Worm (Caenorhabditis elegans) whole organism, L1 larva: ENCODE results near the gene K08H2.2.

Experiments
- C04F5.9 ChIP-seq: sonication (generic microtip); optimal IDR thresholded peaks from 2 replicates; lab custom pipeline; 2016; ENCODE audit warnings: missing genetic modification characterization, missing compliant biosample characterization
- C34B4.2 ChIP-seq: sonication (generic microtip); optimal IDR thresholded peaks from 2 replicates; lab custom pipeline; 2017; ENCODE audit warnings: mild to moderate bottlenecking, missing genetic modification characterization, missing compliant biosample characterization
- F16B12.6 ChIP-seq: fragments of 150-350 bp; optimal IDR thresholded peaks from 2 replicates; lab custom pipeline; 2014; ENCODE audit warnings: missing biosample characterization, missing genetic modification characterization
- Y116A8C.19 ChIP-seq: sonication (generic microtip); optimal IDR thresholded peaks from 2 replicates; lab custom pipeline; 2016; ENCODE audit warnings: missing compliant biosample characterization, missing genetic modification characterization, borderline replicate concordance
- aha-1 ChIP-seq: fragments of 150-350 bp; optimal IDR thresholded peaks from 2 replicates; lab custom pipeline; 2014; ENCODE audit warnings: missing biosample characterization, missing genetic modification characterization
- ama-1 ChIP-seq: fragments of 150-350 bp; optimal IDR thresholded peaks from 2 replicates; lab custom pipeline; 2014
- ceh-63 ChIP-seq: fragments of 200-800 bp; sonication (Bioruptor generic); optimal IDR thresholded peaks from 2 replicates; lab custom pipeline; 2018; ENCODE audit warnings: mild to moderate bottlenecking, missing genetic modification characterization, missing compliant biosample characterization
- ceh-82 ChIP-seq, 3 experiments: fragments of 150-350 bp in 1 of 3; sonication (generic microtip) in 2 of 3; optimal IDR thresholded peaks; 2 replicates each; lab custom pipeline; 2014 to 2017; ENCODE audit warnings: missing biosample characterization in 3 of 3, missing genetic modification characterization in 3 of 3
- ceh-88 ChIP-seq: fragments of 200-800 bp; sonication (Bioruptor generic); IDR thresholded peaks from 2 replicates; pipeline ENCODE4 v1.3.6; 2022; ENCODE audit warnings: missing genetic modification characterization, missing compliant biosample characterization
- ces-1 ChIP-seq: fragments of 150-350 bp; optimal IDR thresholded peaks from 2 replicates; lab custom pipeline; 2014; ENCODE audit warnings: missing biosample characterization, missing genetic modification reagents, missing genetic modification characterization
- dsc-1 ChIP-seq: sonication (generic microtip); optimal IDR thresholded peaks from 2 replicates; lab custom pipeline; 2016; ENCODE audit warnings: mild to moderate bottlenecking, missing genetic modification characterization, missing compliant biosample characterization
- efl-3 ChIP-seq: fragments of 200-800 bp; sonication (Bioruptor generic); optimal IDR thresholded peaks from 2 replicates; lab custom pipeline; 2018; ENCODE audit warnings: mild to moderate bottlenecking, missing genetic modification characterization, missing compliant biosample characterization
- egl-27 ChIP-seq, 2 experiments: fragments of 150-350 bp in 1 of 2; sonication (generic microtip); optimal IDR thresholded peaks; 3 replicates each; lab custom pipeline; 2017 to 2018; ENCODE audit warnings: missing biosample characterization in 2 of 2, missing genetic modification characterization in 2 of 2, missing genetic modification reagents in 2 of 2
- elt-2 ChIP-seq: sonication (generic microtip); optimal IDR thresholded peaks from 2 replicates; lab custom pipeline; 2016; ENCODE audit warnings: missing genetic modification characterization, mild to moderate bottlenecking, inconsistent platforms, missing compliant biosample characterization, missing genetic modification reagents
- ets-5 ChIP-seq: fragments of 200-800 bp; sonication (Bioruptor generic); IDR thresholded peaks from 2 replicates; pipeline ENCODE4 v1.3.6; 2022; ENCODE audit warnings: missing genetic modification characterization, missing compliant biosample characterization
- fkh-10 ChIP-seq: sonication (generic microtip); optimal IDR thresholded peaks from 2 replicates; lab custom pipeline; 2017; ENCODE audit warnings: missing biosample characterization, missing genetic modification reagents, missing genetic modification characterization
- fkh-4 ChIP-seq: sonication (generic microtip); optimal IDR thresholded peaks from 2 replicates; lab custom pipeline; 2016; ENCODE audit warnings: missing compliant biosample characterization, missing genetic modification characterization, borderline replicate concordance
- fkh-8 ChIP-seq: sonication (generic microtip); optimal IDR thresholded peaks from 2 replicates; lab custom pipeline; 2016; ENCODE audit warnings: mild to moderate bottlenecking, missing genetic modification characterization, missing compliant biosample characterization
- grh-1 ChIP-seq: fragments of 200-800 bp; sonication (Bioruptor generic); IDR thresholded peaks from 2 replicates; pipeline ENCODE4 v1.3.6; 2022; ENCODE audit warnings: missing genetic modification reagents, missing genetic modification characterization, missing compliant biosample characterization
- hlh-17 ChIP-seq: fragments of 200-800 bp; sonication (Bioruptor generic); optimal IDR thresholded peaks from 2 replicates; lab custom pipeline; 2018; ENCODE audit warnings: missing genetic modification characterization, mild to moderate bottlenecking, missing compliant biosample characterization, moderate library complexity, borderline replicate concordance
- hlh-4 ChIP-seq: sonication (generic microtip); optimal IDR thresholded peaks from 2 replicates; lab custom pipeline; 2016; ENCODE audit warnings: mild to moderate bottlenecking, missing genetic modification characterization, missing compliant biosample characterization
- hpl-2 ChIP-seq: fragments of 150-350 bp; optimal IDR thresholded peaks from 2 replicates; lab custom pipeline; 2014; ENCODE audit warnings: missing biosample characterization, missing genetic modification reagents, missing genetic modification characterization
- irx-1 ChIP-seq: sonication (generic microtip); optimal IDR thresholded peaks from 2 replicates; lab custom pipeline; 2016; ENCODE audit warnings: missing genetic modification characterization, missing compliant biosample characterization
- lin-14 ChIP-seq: fragments of 200-800 bp; sonication (Bioruptor generic); optimal IDR thresholded peaks from 2 replicates; lab custom pipeline; 2018; ENCODE audit warnings: mild to moderate bottlenecking, missing genetic modification characterization, moderate library complexity, missing compliant biosample characterization
- lin-15B ChIP-seq: fragments of 150-350 bp; sonication (generic microtip); optimal IDR thresholded peaks from 3 replicates; lab custom pipeline; 2014; ENCODE audit warnings: missing biosample characterization, missing genetic modification characterization
- lin-35 ChIP-seq, 2 experiments: fragments of 150-350 bp; optimal IDR thresholded peaks; 2 replicates each; lab custom pipeline; 2014; ENCODE audit warnings: missing biosample characterization in 2 of 2, missing genetic modification characterization in 2 of 2, missing genetic modification reagents in 2 of 2
- lin-39 ChIP-seq: fragments of 150-350 bp; optimal IDR thresholded peaks from 2 replicates; lab custom pipeline; 2014; ENCODE audit warnings: missing biosample characterization, missing genetic modification reagents, missing genetic modification characterization
- mdl-1 ChIP-seq, 2 experiments: fragments of 150-350 bp; optimal IDR thresholded peaks; 2 replicates each; lab custom pipeline; 2014 to 2017; ENCODE audit warnings: missing biosample characterization in 2 of 2, missing genetic modification characterization in 2 of 2, inconsistent platforms in 1 of 2
- nhr-11 ChIP-seq: fragments of 150-350 bp; optimal IDR thresholded peaks from 2 replicates; lab custom pipeline; 2014; ENCODE audit warnings: missing biosample characterization, missing genetic modification characterization
- nhr-12 ChIP-seq: sonication (generic microtip); optimal IDR thresholded peaks from 2 replicates; lab custom pipeline; 2017; ENCODE audit warnings: missing biosample characterization, missing genetic modification characterization
- nhr-19 ChIP-seq: fragments of 200-800 bp; sonication (Bioruptor generic); conservative IDR thresholded peaks from 2 replicates; pipeline ENCODE4 v1.3.6; 2022; ENCODE audit warnings: missing genetic modification characterization, missing compliant biosample characterization
- nhr-237 ChIP-seq: fragments of 150-350 bp; optimal IDR thresholded peaks from 2 replicates; lab custom pipeline; 2014; ENCODE audit warnings: missing biosample characterization, missing genetic modification characterization
- nhr-28 ChIP-seq: fragments of 150-350 bp; optimal IDR thresholded peaks from 2 replicates; lab custom pipeline; 2014; ENCODE audit warnings: missing biosample characterization, missing genetic modification characterization
- nhr-47 ChIP-seq: sonication (generic microtip); optimal IDR thresholded peaks from 2 replicates; lab custom pipeline; 2016; ENCODE audit warnings: mild to moderate bottlenecking, missing genetic modification characterization, moderate library complexity, missing compliant biosample characterization
- nhr-85 ChIP-seq: sonication (generic microtip); peaks from one replicate; lab custom pipeline; 2016; ENCODE audit warnings: missing genetic modification characterization, inconsistent platforms, missing compliant biosample characterization
- nhr-90 ChIP-seq: sonication (generic microtip); optimal IDR thresholded peaks from 2 replicates; lab custom pipeline; 2016; ENCODE audit warnings: mild to moderate bottlenecking, missing genetic modification characterization, missing compliant biosample characterization; ENCODE audit not compliant: poor library complexity
- pag-3 ChIP-seq: sonication (generic microtip); optimal IDR thresholded peaks from 2 replicates; lab custom pipeline; 2017; ENCODE audit warnings: missing genetic modification characterization, mild to moderate bottlenecking, missing compliant biosample characterization, antibody characterized with exemption, borderline replicate concordance; ENCODE audit not compliant: insufficient read depth
- skn-1 ChIP-seq: fragments of 150-350 bp; optimal IDR thresholded peaks from 2 replicates; lab custom pipeline; 2014; ENCODE audit warnings: missing biosample characterization, missing genetic modification characterization
- snpc-4 ChIP-seq: fragments of 150-350 bp; optimal IDR thresholded peaks from 2 replicates; lab custom pipeline; 2014; ENCODE audit warnings: missing biosample characterization, missing genetic modification characterization
- snu-23 ChIP-seq: sonication (generic microtip); optimal IDR thresholded peaks from 2 replicates; lab custom pipeline; 2016; ENCODE audit warnings: missing genetic modification characterization, missing compliant biosample characterization
- sox-4 ChIP-seq: sonication (generic microtip); optimal IDR thresholded peaks from 2 replicates; lab custom pipeline; 2016; ENCODE audit warnings: missing genetic modification characterization, missing compliant biosample characterization
- sptf-1 ChIP-seq: fragments of 150-350 bp; optimal IDR thresholded peaks from 2 replicates; lab custom pipeline; 2014; ENCODE audit warnings: missing biosample characterization, missing genetic modification characterization
- sup-37 ChIP-seq: fragments of 200-800 bp; sonication (Bioruptor generic); optimal IDR thresholded peaks from 2 replicates; lab custom pipeline; 2018; ENCODE audit warnings: mild to moderate bottlenecking, missing genetic modification characterization, missing compliant biosample characterization
- swsn-7 ChIP-seq: sonication (generic microtip); optimal IDR thresholded peaks from 2 replicates; lab custom pipeline; 2016; ENCODE audit warnings: missing genetic modification characterization, missing compliant biosample characterization
- tbx-2 ChIP-seq: sonication (generic microtip); optimal IDR thresholded peaks from 2 replicates; lab custom pipeline; 2016; ENCODE audit warnings: missing genetic modification characterization, missing compliant biosample characterization
- tlp-1 ChIP-seq: fragments of 150-350 bp; optimal IDR thresholded peaks from 2 replicates; lab custom pipeline; 2014; ENCODE audit warnings: missing biosample characterization, missing genetic modification characterization
- unc-130 ChIP-seq: fragments of 150-350 bp; optimal IDR thresholded peaks from 2 replicates; lab custom pipeline; 2017; ENCODE audit warnings: missing biosample characterization, missing genetic modification characterization, inconsistent platforms
- unc-30 ChIP-seq: sonication (generic microtip); optimal IDR thresholded peaks from 2 replicates; lab custom pipeline; 2017; ENCODE audit warnings: missing biosample characterization, missing genetic modification characterization
- unc-62 ChIP-seq: fragments of 150-350 bp; optimal IDR thresholded peaks from 2 replicates; lab custom pipeline; 2014; ENCODE audit warnings: missing biosample characterization, missing genetic modification reagents, missing genetic modification characterization
- unc-86 ChIP-seq: sonication (generic microtip); optimal IDR thresholded peaks from 2 replicates; lab custom pipeline; 2016; ENCODE audit warnings: missing genetic modification characterization, missing compliant biosample characterization
- xbp-1 ChIP-seq: sonication (generic microtip); optimal IDR thresholded peaks from 2 replicates; lab custom pipeline; 2016; ENCODE audit warnings: missing genetic modification characterization, missing compliant biosample characterization

K08H2.2 gene

ce11 chrX:13251914-13252434, 17.2 kb upstream of the K08H2.2 start, which contains the start of gene nhr-32:
TSS of gene nhr-32 (plus strand) at chrX:13251964.
- TF ChIP-seq hpl-2 (GFP tag; lab: Kevin White, UChicago) (no peak), tlp-1 (no peak), ceh-82 (tag; optimal IDR thresholded peaks at IDR 0.05; lab: Kevin White, UChicago) (no peak), pag-3 (tag; lab: Kevin White, UChicago) (no peak), nhr-90 (no peak), elt-2 (tag; lab: Kevin White, UChicago) (no peak), hlh-4 (tag; lab: Kevin White, UChicago) (no peak), F16B12.6 (no peak), skn-1 (tag; lab: Kevin White, UChicago) (no peak), ceh-63 (GFP tag; lab: Kevin White, UChicago) (no peak), egl-27 (tag; optimal IDR thresholded peaks at IDR 0.05; lab: Kevin White, UChicago) (no peak), nhr-12 (no peak), aha-1 (no peak), fkh-8 (tag; lab: Kevin White, UChicago) (no peak), lin-15B (tag; lab: Kevin White, UChicago) (no peak), unc-30 (tag; lab: Kevin White, UChicago) (no peak), dsc-1 (tag; lab: Kevin White, UChicago) (no peak), unc-130 (no peak)
- TF ChIP-seq, all 84 proteins: peak for 0

DNA sequence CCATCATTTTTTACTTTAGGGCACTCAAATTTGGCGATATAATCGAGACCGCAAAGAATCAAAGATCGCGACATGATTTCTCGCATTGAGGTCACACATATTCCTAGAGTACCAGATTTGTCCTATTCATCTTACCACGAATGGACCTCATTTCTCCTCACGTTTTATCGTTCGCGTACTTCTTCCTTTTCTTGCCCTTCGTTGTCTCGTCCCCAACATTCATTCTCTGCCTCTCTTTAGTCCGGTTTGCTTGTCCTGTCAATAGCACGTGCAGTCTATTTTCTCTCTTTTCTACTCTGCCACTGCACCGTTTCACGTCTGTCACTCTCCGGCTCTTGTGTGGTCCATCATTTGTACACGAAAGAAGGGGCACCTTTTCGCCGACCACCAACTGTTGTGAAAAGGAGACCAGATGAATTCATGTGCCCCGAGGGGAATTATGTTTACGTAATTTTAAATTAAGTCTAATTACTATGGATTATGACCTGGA, 16.6 kb upstream of the K08H2.2 start:
- TF ChIP-seq sox-4 (tag; lab: Kevin White, UChicago) (no peak), nhr-11 (no peak), xbp-1 (tag; lab: Kevin White, UChicago) (peak; percentile 62), fkh-4 (tag; lab: Kevin White, UChicago) (no peak), swsn-7 (tag; lab: Kevin White, UChicago) (peak; percentile 74), nhr-47 (peak; percentile 69), ama-1 (lab: Kevin White, UChicago) (no peak), ceh-88 (GFP tag; lab: Robert Waterston, UW) (no peak), lin-14 (GFP tag; lab: Kevin White, UChicago) (peak; percentile 96), snpc-4 (peak; percentile 17), nhr-85 (tag; lab: Kevin White, UChicago) (peak; percentile 87), aha-1 (peak; percentile 26), ets-5 (GFP tag; lab: Robert Waterston, UW) (no peak), fkh-10 (GFP tag; lab: Kevin White, UChicago) (peak; percentile 8), sptf-1 (no peak), Y116A8C.19 (tag; lab: Kevin White, UChicago) (no peak), lin-35 (GFP tag; optimal IDR thresholded peaks at IDR 0.05; lab: Kevin White, UChicago) (peak; percentile 64 to 74), C04F5.9 (tag; lab: Kevin White, UChicago) (no peak), grh-1 (GFP tag; lab: Robert Waterston, UW) (peak; percentile 60), unc-62 (GFP tag; lab: Kevin White, UChicago) (no peak), snu-23 (GFP tag; lab: Kevin White, UChicago) (peak; percentile 84), hlh-17 (GFP tag; lab: Kevin White, UChicago) (no peak), C34B4.2 (tag; lab: Kevin White, UChicago) (no peak), sup-37 (GFP tag; lab: Kevin White, UChicago) (no peak), ceh-82 (tag; optimal IDR thresholded peaks at IDR 0.05; lab: Kevin White, UChicago) (peak; percentile 7 to 65 (median 26)), mdl-1 (tag; optimal IDR thresholded peaks at IDR 0.05; lab: Kevin White, UChicago) (peak; percentile 86 to 97), tbx-2 (tag; lab: Kevin White, UChicago) (peak; percentile 67), nhr-19 (peak; percentile 65), irx-1 (tag; lab: Kevin White, UChicago) (peak; percentile 35), unc-86 (tag; lab: Kevin White, UChicago) (peak; percentile 55), pag-3 (tag; lab: Kevin White, UChicago) (peak; percentile 26), ces-1 (GFP tag; lab: Kevin White, UChicago) (no peak), unc-130 (no peak), hpl-2 (GFP tag; lab: Kevin White, UChicago) (no peak), efl-3 (GFP tag; lab: Kevin White, UChicago) (no peak), lin-39 (tag; lab: Kevin White, UChicago) (no peak), nhr-28 (no peak), dsc-1 (tag; lab: Kevin White, UChicago) (peak; percentile 56), nhr-237 (tag; lab: Kevin White, UChicago) (peak; percentile 28)
